Worm (Caenorhabditis elegans) whole organism, L4/young adult: ENCODE data around the gene asp-3.

Experiments
- W03F9.2 ChIP-seq: fragments of 150-350 bp; optimal IDR thresholded peaks from 2 replicates; lab custom pipeline; 2014; ENCODE audit warnings: missing biosample characterization, missing genetic modification characterization
- dao-5 ChIP-seq: sonication (generic microtip); optimal IDR thresholded peaks from 2 replicates; lab custom pipeline; 2016; ENCODE audit warnings: missing genotype, missing genetic modification characterization, moderate library complexity, missing compliant biosample characterization
- him-1 ChIP-seq: sonication (generic microtip); optimal IDR thresholded peaks from 2 replicates; lab custom pipeline; 2016; ENCODE audit warnings: missing genotype, missing genetic modification reagents, missing genetic modification characterization, missing compliant biosample characterization

Gene asp-3

DNA sequence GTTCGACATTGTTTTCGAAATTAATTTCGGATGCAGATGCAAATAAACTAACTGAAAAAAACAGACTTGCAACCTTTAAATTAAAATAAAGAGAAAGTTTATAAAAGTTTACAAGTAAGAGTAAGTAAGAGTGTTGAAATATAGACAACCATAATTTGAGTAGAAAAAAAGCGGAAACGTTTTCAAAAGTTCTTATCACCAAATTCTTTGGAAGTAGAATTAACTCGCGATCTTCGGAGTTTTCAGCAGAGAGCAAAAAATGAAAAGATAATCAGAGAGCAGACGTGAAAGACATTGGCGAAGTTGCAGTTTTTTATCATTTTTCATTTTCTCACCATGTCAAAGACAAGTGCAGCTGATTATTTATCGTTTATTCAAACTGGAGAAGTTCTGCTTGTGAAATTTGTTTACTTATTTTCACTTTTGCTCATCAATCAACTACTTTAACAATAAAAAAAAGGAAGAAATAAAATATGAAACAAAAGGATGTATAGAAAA lies 29.1 kb upstream of the asp-3 start, which contains the start of gene abts-4:
abts-4 (minus strand) TSS at position 51 of the 498 bp plus-strand sequence.
- TF ChIP-seq W03F9.2 (tag; lab: Kevin White, UChicago) (no peak), him-1 (tag; lab: Kevin White, UChicago) (no peak), dao-5 (tag; lab: Kevin White, UChicago) (no peak)

- TF ChIP-seq W03F9.2 (tag; lab: Kevin White, UChicago) = no peak
- TF ChIP-seq dao-5 (tag; lab: Kevin White, UChicago) = no peak
Measured at ce11 chrX:6778014-6778413, 12.8 kb upstream of the asp-3 start, which contains the start of gene irk-1. Gene irk-1 (minus strand): TSS chrX:6778114.

DNA sequence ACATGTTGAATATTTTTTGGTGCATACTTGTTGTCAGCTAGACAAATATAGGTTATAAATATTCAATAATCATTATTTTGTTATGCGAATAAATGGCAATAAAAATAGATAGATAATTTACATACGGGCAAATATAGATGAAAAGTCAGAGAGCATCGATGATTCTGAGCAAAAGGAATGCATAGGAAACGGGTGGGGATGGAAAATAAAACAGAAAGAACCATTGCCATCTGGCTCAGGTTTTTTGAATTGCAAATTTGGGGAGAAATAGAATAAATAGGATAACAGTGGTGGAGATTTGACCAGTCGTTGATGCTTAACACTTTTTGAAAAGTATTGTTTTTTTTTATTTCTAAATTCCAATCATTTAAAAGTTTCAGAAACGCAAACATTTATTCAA lies 8.0 kb upstream of the asp-3 start, which contains the start of gene idpp-6:
idpp-6 (plus strand) TSS at position 301 of the 400 bp plus-strand sequence.
- no peak for TF ChIP-seq W03F9.2 (tag; lab: Kevin White, UChicago)
- no peak for TF ChIP-seq him-1 (tag; lab: Kevin White, UChicago)
- TF ChIP-seq dao-5 (tag; lab: Kevin White, UChicago) = no peak

DNA sequence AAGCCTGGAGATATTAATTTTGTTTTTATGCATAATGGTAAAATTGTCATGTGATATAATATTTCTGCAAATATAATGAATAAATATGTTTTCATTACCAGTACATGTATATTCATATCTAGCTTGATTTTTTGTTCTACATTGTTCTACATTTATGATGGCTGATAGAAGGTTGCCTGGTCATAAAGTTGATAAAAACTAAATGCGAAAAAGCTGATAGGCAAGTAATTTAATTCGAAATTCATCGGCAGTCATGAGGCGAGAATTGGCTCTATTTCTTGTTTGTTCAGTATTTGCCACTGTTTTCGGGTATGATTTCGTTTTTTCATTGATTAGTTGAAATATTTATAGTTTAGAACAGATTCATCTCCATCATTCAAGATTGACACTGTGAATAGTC lies 6.7 kb upstream of the asp-3 start, which contains the start of gene bgal-2:
bgal-2 (plus strand) TSS at position 231 of the 400 bp plus-strand sequence.
- TF ChIP-seq W03F9.2 (tag; lab: Kevin White, UChicago) = no peak
- TF ChIP-seq him-1 (tag; lab: Kevin White, UChicago) = no peak
- TF ChIP-seq dao-5 (tag; lab: Kevin White, UChicago) = no peak

DNA sequence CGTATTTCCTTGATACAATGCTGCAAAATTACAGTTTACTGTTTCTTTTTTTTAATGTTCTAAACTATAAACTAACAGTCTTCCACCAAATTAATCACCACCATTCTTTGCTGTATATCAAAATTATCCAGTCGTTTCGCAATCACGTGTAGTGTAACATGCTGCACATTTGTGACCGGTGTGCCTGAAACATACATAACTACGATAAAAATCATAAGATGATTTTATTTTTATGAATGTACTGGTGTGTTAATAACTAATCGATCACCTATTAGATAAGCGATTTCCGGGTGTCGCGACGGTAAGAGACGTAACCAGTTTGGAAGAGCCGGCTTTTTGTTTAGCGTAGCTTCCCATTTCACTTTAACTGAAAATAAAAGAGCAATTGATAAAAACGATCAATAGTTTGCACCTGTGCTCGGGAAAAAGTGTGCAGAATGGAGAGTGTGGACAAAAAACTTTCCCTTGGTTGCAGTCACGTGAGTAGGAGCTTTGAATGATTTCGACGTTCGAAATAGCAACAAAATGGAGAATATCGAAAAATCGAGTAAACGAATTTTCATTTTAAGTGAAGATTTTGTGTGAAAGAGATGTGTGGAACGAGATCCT lies 1.8 kb upstream of the asp-3 start, which contains the start of gene sgca-1:
sgca-1 (minus strand) TSS at position 584 of the 609 bp plus-strand sequence.
- TF ChIP-seq him-1 (tag; lab: Kevin White, UChicago) = no peak

- TF ChIP-seq him-1 (tag; lab: Kevin White, UChicago) (no peak), dao-5 (tag; lab: Kevin White, UChicago) (no peak)
Measured at ce11 chrX:6790457-6790856, 407 bp upstream of the asp-3 start.

DNA sequence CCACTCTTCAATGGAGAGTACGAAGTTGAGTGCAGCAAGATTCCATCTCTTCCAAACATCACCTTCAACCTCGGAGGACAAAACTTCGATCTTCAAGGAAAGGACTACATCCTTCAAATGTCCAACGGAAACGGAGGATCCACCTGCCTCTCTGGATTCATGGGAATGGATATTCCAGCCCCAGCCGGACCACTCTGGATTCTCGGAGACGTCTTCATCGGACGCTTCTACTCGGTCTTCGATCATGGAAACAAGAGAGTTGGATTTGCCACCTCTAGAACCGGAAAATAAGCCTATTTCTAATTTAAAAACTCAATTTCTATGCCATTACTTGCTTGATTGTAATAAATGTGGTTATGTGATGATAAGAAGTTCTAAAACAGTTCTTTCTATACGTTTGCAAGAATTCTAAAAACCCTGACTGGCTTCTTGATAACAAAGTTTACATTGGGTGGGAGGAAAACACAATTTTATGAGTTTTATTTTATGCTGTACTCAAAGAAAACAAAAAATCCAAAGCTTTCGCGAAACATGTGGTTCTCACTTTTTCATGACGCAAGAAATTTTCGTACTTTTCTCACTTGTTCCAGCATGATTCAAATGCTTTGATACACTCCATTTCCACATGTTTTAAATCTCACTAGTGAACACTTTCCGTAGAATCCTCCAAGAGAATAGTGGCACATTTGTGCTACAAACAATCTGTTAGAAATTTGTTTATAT lies 1.6 kb downstream of the asp-3 start:
- TF ChIP-seq W03F9.2 (tag; lab: Kevin White, UChicago) (no peak), him-1 (tag; lab: Kevin White, UChicago) (no peak), dao-5 (tag; lab: Kevin White, UChicago) (no peak)

DNA sequence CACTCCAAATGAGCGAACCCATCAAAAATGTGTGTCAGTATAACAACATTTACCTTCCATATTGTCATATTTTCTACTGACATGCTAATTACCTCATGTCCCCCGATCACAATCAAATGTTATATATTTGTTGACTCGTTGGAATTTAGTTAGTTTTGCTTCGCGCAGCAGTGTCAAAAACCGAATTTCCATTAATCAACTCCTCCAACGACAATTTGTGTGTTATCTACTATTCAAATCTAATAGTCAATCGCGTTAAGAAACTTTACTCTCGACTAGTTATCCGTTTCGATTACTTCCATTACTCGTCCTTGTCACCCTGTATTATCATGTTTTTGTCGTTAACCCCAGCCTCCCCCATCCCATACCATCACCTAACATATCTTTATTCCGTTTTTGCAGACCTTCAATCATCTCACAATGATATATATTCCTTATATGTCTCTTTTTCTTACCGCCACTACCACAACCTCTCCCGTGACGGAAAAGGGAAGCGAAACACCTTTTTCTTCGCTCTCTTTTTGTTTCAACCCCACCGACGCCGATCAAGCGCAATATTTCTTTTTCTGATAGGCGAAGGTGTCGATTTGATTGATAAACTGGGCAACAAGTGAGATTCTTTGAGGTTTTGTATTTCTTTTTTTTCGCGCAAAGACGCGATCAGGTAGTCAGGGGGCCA lies 5.1 kb downstream of the asp-3 start:
- TF ChIP-seq him-1 (tag; lab: Kevin White, UChicago) (no peak), dao-5 (tag; lab: Kevin White, UChicago) (no peak), W03F9.2 (tag; lab: Kevin White, UChicago) (no peak)

DNA sequence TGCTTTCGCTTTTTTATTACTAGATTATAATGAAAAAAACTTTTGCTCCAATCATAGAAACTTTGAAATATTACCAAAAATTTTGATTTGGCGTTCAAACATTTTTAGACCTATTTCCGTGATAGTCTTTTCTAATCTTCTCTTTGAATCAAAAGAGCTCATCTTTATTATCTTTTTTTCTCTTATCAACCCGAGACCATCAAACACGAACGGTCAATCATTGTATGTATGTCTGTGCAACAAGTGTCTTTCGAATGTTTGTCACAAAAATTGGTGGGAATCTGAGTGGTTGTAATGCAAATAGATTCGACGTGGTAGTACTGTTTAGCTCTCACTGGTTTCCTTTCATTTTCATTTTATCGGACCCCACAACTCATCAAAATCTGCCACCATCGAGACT lies 8.9 kb downstream of the asp-3 start, which contains the start of gene M03A8.3:
M03A8.3 (plus strand) TSS at position 278 of the 400 bp plus-strand sequence.
- TF ChIP-seq W03F9.2 (tag; lab: Kevin White, UChicago) (no peak), him-1 (tag; lab: Kevin White, UChicago) (no peak), dao-5 (tag; lab: Kevin White, UChicago) (no peak)

DNA sequence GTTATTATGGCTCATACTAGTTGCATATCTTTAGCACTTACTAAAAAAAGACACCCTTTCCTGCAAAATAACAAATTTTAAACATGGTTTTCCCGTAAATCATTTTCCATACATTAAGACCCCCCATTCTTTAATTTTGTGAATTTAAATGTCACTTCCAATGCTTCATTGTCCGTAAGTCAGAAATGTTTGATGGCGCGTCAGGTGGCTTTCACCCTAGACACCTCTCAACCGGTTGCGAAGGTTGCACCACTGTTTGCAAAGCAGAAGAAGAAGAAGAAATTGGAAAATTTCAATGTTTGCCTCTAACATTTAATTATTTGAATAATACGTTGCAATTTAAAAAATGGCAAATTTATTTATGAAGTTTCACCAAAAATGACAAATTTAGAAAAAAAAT lies 10.7 kb downstream of the asp-3 start:
- TF ChIP-seq dao-5 (tag; lab: Kevin White, UChicago) = no peak
- TF ChIP-seq W03F9.2 (tag; lab: Kevin White, UChicago) = no peak
- TF ChIP-seq him-1 (tag; lab: Kevin White, UChicago) = no peak

DNA sequence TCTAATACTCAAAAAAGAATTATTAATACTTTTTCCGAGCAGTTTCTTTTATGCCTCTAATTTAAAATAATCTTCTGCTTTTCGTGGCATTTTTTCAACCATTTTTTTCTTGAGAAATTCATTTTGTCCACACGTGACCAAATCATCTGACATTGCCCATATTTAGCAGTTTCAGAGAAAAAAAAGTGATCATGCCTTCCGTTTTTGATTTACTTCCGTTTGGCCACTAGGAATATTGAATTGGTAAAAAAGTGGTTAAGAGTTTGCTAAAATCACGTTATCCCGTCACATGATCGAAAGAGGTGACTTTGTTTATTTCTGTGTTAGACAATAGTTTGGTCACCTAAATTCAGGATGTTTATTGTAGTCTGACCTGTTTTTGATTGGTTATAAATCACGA lies 13.5 kb downstream of the asp-3 start:
- TF ChIP-seq W03F9.2 (tag; lab: Kevin White, UChicago) = no peak
- TF ChIP-seq him-1 (tag; lab: Kevin White, UChicago) = no peak
- TF ChIP-seq dao-5 (tag; lab: Kevin White, UChicago) = no peak

- TF ChIP-seq him-1 (tag; lab: Kevin White, UChicago) (no peak), W03F9.2 (tag; lab: Kevin White, UChicago) (peak; percentile 4), dao-5 (tag; lab: Kevin White, UChicago) (no peak)
Measured at ce11 chrX:6804857-6805256, 14.0 kb downstream of the asp-3 start.

ce11 chrX:6805427-6805826 lies 14.6 kb downstream of the asp-3 start:
- TF ChIP-seq him-1 (tag; lab: Kevin White, UChicago) = no peak
- no peak for TF ChIP-seq W03F9.2 (tag; lab: Kevin White, UChicago)
- no peak for TF ChIP-seq dao-5 (tag; lab: Kevin White, UChicago)
